Fruit fly (Drosophila melanogaster) whole organism: ENCODE measurements around the gene CG11294.
A peak's percentile ranks its signal among the peaks of the same experiment; 100 is the strongest.

Experiments
- CG8478 ChIP-seq: fragments of >200 bp; optimal IDR thresholded peaks from 2 replicates; lab custom pipeline; 2018; ENCODE audit warnings: inconsistent platforms
- Dll ChIP-seq: fragments of >200 bp; optimal IDR thresholded peaks from 2 replicates; lab custom pipeline; 2017

DNA sequence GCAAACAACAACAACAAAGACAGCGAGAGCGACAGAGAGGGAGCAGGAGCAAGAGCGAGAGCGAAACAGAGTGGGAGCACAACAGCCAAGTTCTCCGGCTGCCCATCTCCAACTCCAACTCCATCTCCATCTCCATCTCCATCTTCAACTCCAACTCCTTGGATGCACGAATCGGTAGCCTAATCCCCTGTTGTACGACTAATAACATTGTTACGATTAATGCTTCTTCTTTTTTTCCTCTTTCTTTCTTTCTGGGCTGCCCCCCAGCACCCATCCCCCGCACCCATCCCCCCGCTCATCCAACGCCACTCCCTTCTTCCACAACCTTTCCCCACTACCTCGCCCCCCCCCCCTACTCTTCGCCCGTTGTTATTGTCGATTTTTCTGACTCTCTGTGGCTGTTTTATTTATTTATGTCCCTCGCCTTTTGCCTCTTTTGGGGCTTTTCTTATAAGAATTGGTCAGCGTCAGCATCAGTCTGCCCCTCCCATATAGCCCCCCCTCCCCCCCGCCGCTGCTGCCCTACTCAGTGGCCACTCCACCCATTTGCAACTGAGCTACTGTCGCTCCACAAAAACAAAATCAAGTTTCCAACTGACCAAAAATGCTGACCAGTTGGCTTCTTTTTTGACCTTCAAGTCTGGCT lies 32.1 kb downstream of the CG11294 start:
- no peak for TF ChIP-seq CG8478 (lab: Kevin White, UChicago)
- TF ChIP-seq Dll (lab: Kevin White, UChicago) = peak; percentile 57
